Worm (Caenorhabditis elegans) whole organism, L4/young adult: ENCODE results near the gene C05C8.7.

Experiments used
- dao-5 ChIP-seq: sonication (generic microtip); optimal IDR thresholded peaks from 2 replicates; lab custom pipeline; 2016; ENCODE audit warnings: missing genotype, missing genetic modification characterization, moderate library complexity, missing compliant biosample characterization
- him-1 ChIP-seq: sonication (generic microtip); optimal IDR thresholded peaks from 2 replicates; lab custom pipeline; 2016; ENCODE audit warnings: missing genotype, missing genetic modification reagents, missing genetic modification characterization, missing compliant biosample characterization

- TF ChIP-seq dao-5 (no peak), him-1 (no peak)
Measured at ce11 chrV:7197036-7197435, 49.8 kb downstream of the C05C8.7 start.
